Fruit fly (Drosophila melanogaster) whole organism, embryonic: ENCODE data around the gene CG43880.

ENCODE experiments used
- CG10959 ChIP-seq: fragments of 200-800 bp; sonication (Bioruptor generic); IDR thresholded peaks from 2 replicates; pipeline ENCODE4 v1.3.6; 2022; ENCODE audit warnings: missing biosample characterization, missing genetic modification characterization
- CG11093 ChIP-seq: fragments of 200-800 bp; sonication (Bioruptor generic); IDR thresholded peaks from 3 replicates; pipeline ENCODE4 v1.3.6; 2022; ENCODE audit warnings: missing biosample characterization, missing genetic modification characterization
- CG12744 ChIP-seq: fragments of 200-800 bp; sonication (Bioruptor generic); optimal IDR thresholded peaks from 2 replicates; lab custom pipeline; 2016; ENCODE audit warnings: missing biosample characterization, missing genetic modification characterization
- CG13296 ChIP-seq: fragments of 200-800 bp; sonication (Bioruptor generic); optimal IDR thresholded peaks from 3 replicates; lab custom pipeline; 2018; ENCODE audit warnings: missing biosample characterization, mild to moderate bottlenecking, missing genetic modification characterization
- CG14710 ChIP-seq: fragments of 200-800 bp; sonication (Bioruptor generic); optimal IDR thresholded peaks from 3 replicates; lab custom pipeline; 2019; ENCODE audit warnings: missing biosample characterization, mild to moderate bottlenecking, missing genetic modification characterization, moderate library complexity
- CG15514 ChIP-seq: fragments of 200-800 bp; sonication (Bioruptor generic); optimal IDR thresholded peaks from 3 replicates; lab custom pipeline; 2017; ENCODE audit warnings: missing biosample characterization, missing genetic modification characterization, mild to moderate bottlenecking, moderate library complexity, missing genetic modification reagents
- CG18011 ChIP-seq: fragments of 200-800 bp; sonication (Bioruptor generic); optimal IDR thresholded peaks from 2 replicates; lab custom pipeline; 2017; ENCODE audit warnings: missing biosample characterization, missing genetic modification characterization, mild to moderate bottlenecking, moderate library complexity, missing genotype
- CG18476 ChIP-seq: fragments of 200-800 bp; sonication (Bioruptor generic); optimal IDR thresholded peaks from 2 replicates; lab custom pipeline; 2016; ENCODE audit warnings: missing biosample characterization, mild to moderate bottlenecking, missing genetic modification characterization
- CG2889 ChIP-seq: fragments of 200-800 bp; sonication (Bioruptor generic); IDR thresholded peaks from 3 replicates; pipeline ENCODE4 v1.3.6; 2022; ENCODE audit warnings: missing biosample characterization, missing genetic modification characterization
- CG3065 ChIP-seq: fragments of 200-800 bp; sonication (Bioruptor generic); optimal IDR thresholded peaks from 2 replicates; lab custom pipeline; 2016; ENCODE audit warnings: missing biosample characterization, missing genetic modification characterization
- CG34224 ChIP-seq: fragments of 200-800 bp; sonication (Bioruptor generic); IDR thresholded peaks from 3 replicates; pipeline ENCODE4 v1.3.6; 2022; ENCODE audit warnings: missing biosample characterization, missing genetic modification characterization; ENCODE audit not compliant: partially characterized antibody
- CG6791 ChIP-seq: fragments of 200-800 bp; sonication (Bioruptor generic); IDR thresholded peaks from 3 replicates; pipeline ENCODE4 v1.3.6; 2022; ENCODE audit warnings: missing biosample characterization, missing genetic modification characterization; ENCODE audit not compliant: partially characterized antibody
- CG7987 ChIP-seq: fragments of 200-800 bp; sonication (Bioruptor generic); optimal IDR thresholded peaks from 2 replicates; lab custom pipeline; 2018; ENCODE audit warnings: missing biosample characterization, mild to moderate bottlenecking, missing genetic modification characterization, moderate library complexity
- CG9727 ChIP-seq: fragments of 200-800 bp; sonication (Bioruptor generic); optimal IDR thresholded peaks from 3 replicates; lab custom pipeline; 2017; ENCODE audit warnings: missing biosample characterization, mild to moderate bottlenecking, missing genetic modification characterization
- CG9797 ChIP-seq: fragments of 200-800 bp; sonication (Bioruptor generic); optimal IDR thresholded peaks from 3 replicates; lab custom pipeline; 2018; ENCODE audit warnings: missing biosample characterization, mild to moderate bottlenecking, missing genetic modification characterization
- Drgx ChIP-seq: fragments of 200-800 bp; sonication (Bioruptor generic); IDR thresholded peaks from 2 replicates; pipeline ENCODE4 v1.3.6; 2022; ENCODE audit warnings: missing biosample characterization, missing genetic modification characterization
- Ets65A ChIP-seq: fragments of 200-800 bp; sonication (Bioruptor generic); peaks from one replicate; lab custom pipeline; 2016; ENCODE audit warnings: missing biosample characterization, missing genetic modification characterization
- GATAe ChIP-seq: fragments of 200-800 bp; sonication (Bioruptor generic); conservative IDR thresholded peaks from 2 replicates; pipeline ENCODE4 v1.3.6; 2022; ENCODE audit warnings: missing biosample characterization, missing genetic modification characterization
- H2.0 ChIP-seq: fragments of 200-800 bp; sonication (Bioruptor generic); IDR thresholded peaks from 2 replicates; pipeline ENCODE4 v1.3.6; 2022; ENCODE audit warnings: missing biosample characterization, missing genetic modification characterization
- Hey ChIP-seq: fragments of 200-800 bp; sonication (Bioruptor generic); optimal IDR thresholded peaks from 3 replicates; lab custom pipeline; 2018; ENCODE audit warnings: missing biosample characterization, mild to moderate bottlenecking, missing genetic modification characterization
- Oli ChIP-seq: fragments of 200-800 bp; sonication (Bioruptor generic); optimal IDR thresholded peaks from 2 replicates; lab custom pipeline; 2018; ENCODE audit warnings: missing biosample characterization, mild to moderate bottlenecking, missing genetic modification characterization, moderate library complexity
- Tbp ChIP-seq: fragments of >200 bp; optimal IDR thresholded peaks from 2 replicates; lab custom pipeline; 2018; ENCODE audit warnings: missing biosample characterization, missing genetic modification characterization
- Usf ChIP-seq: fragments of 200-800 bp; sonication (Bioruptor generic); optimal IDR thresholded peaks from 2 replicates; lab custom pipeline; 2017; ENCODE audit warnings: missing genotype, missing biosample characterization, missing genetic modification characterization
- Vsx1 ChIP-seq: fragments of 200-800 bp; sonication (Bioruptor generic); optimal IDR thresholded peaks from 2 replicates; lab custom pipeline; 2017; ENCODE audit warnings: missing biosample characterization, mild to moderate bottlenecking, missing genetic modification characterization, missing genetic modification reagents
- al ChIP-seq: fragments of 200-800 bp; sonication (Bioruptor generic); IDR thresholded peaks from 2 replicates; pipeline ENCODE4 v1.3.6; 2022; ENCODE audit warnings: missing biosample characterization, missing genetic modification characterization
- ash1 ChIP-seq: fragments of 200-800 bp; sonication (Bioruptor generic); optimal IDR thresholded peaks from 2 replicates; lab custom pipeline; 2018; ENCODE audit warnings: missing biosample characterization, mild to moderate bottlenecking, missing genetic modification characterization
- az2 ChIP-seq: fragments of 200-800 bp; sonication (Bioruptor generic); optimal IDR thresholded peaks from 3 replicates; lab custom pipeline; 2016; ENCODE audit warnings: missing biosample characterization, missing genetic modification characterization
- bab2 ChIP-seq: fragments of 200-800 bp; sonication (Bioruptor generic); optimal IDR thresholded peaks from 2 replicates; lab custom pipeline; 2016; ENCODE audit warnings: missing biosample characterization, missing genetic modification characterization
- cas ChIP-seq: fragments of 200-800 bp; sonication (Bioruptor generic); IDR thresholded peaks from 2 replicates; pipeline ENCODE4 v1.3.6; 2022; ENCODE audit warnings: missing biosample characterization, missing genetic modification characterization
- caup ChIP-seq: fragments of 200-800 bp; sonication (Bioruptor generic); optimal IDR thresholded peaks from 3 replicates; lab custom pipeline; 2017; ENCODE audit warnings: missing biosample characterization, mild to moderate bottlenecking, missing genetic modification characterization, moderate library complexity; ENCODE audit not compliant: severe bottlenecking
- da ChIP-seq: fragments of 200-800 bp; sonication (Bioruptor generic); optimal IDR thresholded peaks from 2 replicates; lab custom pipeline; 2016; ENCODE audit warnings: missing biosample characterization, missing genetic modification characterization
- disco-r ChIP-seq: fragments of 200-800 bp; sonication (Bioruptor generic); optimal IDR thresholded peaks from 2 replicates; lab custom pipeline; 2016; ENCODE audit warnings: missing biosample characterization, missing genetic modification characterization
- exex ChIP-seq: fragments of 200-800 bp; sonication (Bioruptor generic); optimal IDR thresholded peaks from 4 replicates; lab custom pipeline; 2018; ENCODE audit warnings: missing biosample characterization, mild to moderate bottlenecking, missing genetic modification characterization, moderate library complexity
- gce ChIP-seq: fragments of 200-800 bp; sonication (Bioruptor generic); IDR thresholded peaks from 3 replicates; pipeline ENCODE4 v1.3.6; 2022; ENCODE audit warnings: missing biosample characterization, missing genetic modification characterization
- hbn ChIP-seq: fragments of 200-800 bp; sonication (Bioruptor generic); IDR thresholded peaks from 2 replicates; pipeline ENCODE4 v1.3.6; 2022; ENCODE audit warnings: missing biosample characterization, missing genetic modification characterization; ENCODE audit not compliant: partially characterized antibody
- hth ChIP-seq: fragments of >200 bp; optimal IDR thresholded peaks from 2 replicates; lab custom pipeline; 2017; ENCODE audit warnings: inconsistent platforms
- inv ChIP-seq: fragments of 200-800 bp; sonication (Bioruptor generic); IDR thresholded peaks from 2 replicates; pipeline ENCODE4 v1.3.6; 2022; ENCODE audit warnings: missing biosample characterization, missing genetic modification characterization; ENCODE audit not compliant: partially characterized antibody
- jing ChIP-seq: fragments of 200-800 bp; sonication (Bioruptor generic); optimal IDR thresholded peaks from 2 replicates; lab custom pipeline; 2018; ENCODE audit warnings: missing biosample characterization, mild to moderate bottlenecking, missing genetic modification characterization
- otp ChIP-seq: fragments of 200-800 bp; sonication (Bioruptor generic); IDR thresholded peaks from 3 replicates; pipeline ENCODE4, ENCODE4 v1.3.6; 2022; ENCODE audit warnings: missing biosample characterization, missing genetic modification characterization
- p53 ChIP-seq: fragments of 200-800 bp; sonication (Bioruptor generic); optimal IDR thresholded peaks from 2 replicates; lab custom pipeline; 2016; ENCODE audit warnings: missing biosample characterization, missing genetic modification characterization
- pan ChIP-seq, 4 experiments: fragments of >200 bp in 3 of 4; fragments of 200-800 bp in 1 of 4; sonication (Bioruptor generic) in 1 of 4; optimal IDR thresholded peaks in 3 of 4; IDR thresholded peaks in 1 of 4; 2 replicates each; pipeline versions ENCODE4 v1.3.6 to Lab custom; 2017 to 2022; ENCODE audit warnings: missing biosample characterization in 2 of 4, missing genetic modification characterization in 2 of 4, mixed read lengths in 1 of 4
- phol ChIP-seq: fragments of 200-800 bp; sonication (Bioruptor generic); optimal IDR thresholded peaks from 3 replicates; lab custom pipeline; 2018; ENCODE audit warnings: missing biosample characterization, mild to moderate bottlenecking, missing genetic modification characterization, moderate library complexity
- pita ChIP-seq: fragments of 200-800 bp; sonication (Bioruptor generic); optimal IDR thresholded peaks from 2 replicates; lab custom pipeline; 2017; ENCODE audit warnings: missing biosample characterization, mild to moderate bottlenecking, missing genetic modification characterization
- repo ChIP-seq: fragments of 200-800 bp; sonication (Bioruptor generic); optimal IDR thresholded peaks from 2 replicates; lab custom pipeline; 2016; ENCODE audit warnings: missing biosample characterization, missing genetic modification characterization
- sens ChIP-seq: fragments of 200-800 bp; sonication (Bioruptor generic); peaks from one replicate; lab custom pipeline; 2016; ENCODE audit warnings: missing biosample characterization, missing genetic modification characterization
- shn ChIP-seq: fragments of 200-800 bp; sonication (Bioruptor generic); optimal IDR thresholded peaks from 3 replicates; lab custom pipeline; 2016; ENCODE audit warnings: missing biosample characterization, missing genetic modification characterization
- slp2 ChIP-seq: fragments of 200-800 bp; sonication (Bioruptor generic); optimal IDR thresholded peaks from 2 replicates; lab custom pipeline; 2016; ENCODE audit warnings: missing biosample characterization, missing genetic modification characterization
- trh ChIP-seq: fragments of 200-800 bp; sonication (Bioruptor generic); optimal IDR thresholded peaks from 2 replicates; lab custom pipeline; 2016; ENCODE audit warnings: missing biosample characterization, missing genetic modification characterization
- tx ChIP-seq: fragments of 200-800 bp; sonication (Bioruptor generic); optimal IDR thresholded peaks from 2 replicates; lab custom pipeline; 2016; ENCODE audit warnings: missing biosample characterization, missing genetic modification characterization
- unpg ChIP-seq: fragments of 200-800 bp; sonication (Bioruptor generic); optimal IDR thresholded peaks from 3 replicates; lab custom pipeline; 2018; ENCODE audit warnings: missing biosample characterization, mild to moderate bottlenecking, missing genetic modification characterization, moderate library complexity
- zfh1 ChIP-seq: fragments of 200-800 bp; sonication (Bioruptor generic); IDR thresholded peaks from 3 replicates; pipeline ENCODE4 v1.3.6; 2022; ENCODE audit warnings: missing biosample characterization, missing genetic modification characterization

Gene CG43880

dm6 chr3L:7963549-7963948 lies 17.4 kb upstream of the CG43880 start (continued):
- no peak for TF ChIP-seq Tbp
- no peak for TF ChIP-seq CG18476 (GFP tag; lab: Kevin White, UChicago)
- no peak for TF ChIP-seq pan (optimal IDR thresholded peaks at IDR 0.05; lab: Kevin White, UChicago)
- TF ChIP-seq pan (GFP tag; optimal IDR thresholded peaks at IDR 0.05 in 1 of 2, IDR thresholded peaks at IDR 0.05 in 1 of 2) = peak in 1 of 2 experiments; percentile 10
- TF ChIP-seq gce (GFP tag; lab: Robert Waterston, UW) = no peak
- peak; percentile 6 for TF ChIP-seq az2 (GFP tag; lab: Kevin White, UChicago)
- no peak for TF ChIP-seq CG13296 (GFP tag; lab: Kevin White, UChicago)
- TF ChIP-seq CG12744 (GFP tag; lab: Kevin White, UChicago) = no peak
- TF ChIP-seq Hey (tag; lab: Kevin White, UChicago) = no peak
- no peak for TF ChIP-seq p53 (GFP tag; lab: Kevin White, UChicago)
- TF ChIP-seq CG34224 (GFP tag; lab: Robert Waterston, UW) = no peak
- TF ChIP-seq inv (GFP tag; lab: Robert Waterston, UW) = no peak
- TF ChIP-seq cas = no peak
- no peak for TF ChIP-seq al (GFP tag; lab: Robert Waterston, UW)
- no peak for TF ChIP-seq da
- TF ChIP-seq GATAe (GFP tag; lab: Robert Waterston, UW) = no peak
- no peak for TF ChIP-seq pita (GFP tag; lab: Kevin White, UChicago)
- no peak for TF ChIP-seq H2.0 (GFP tag; lab: Robert Waterston, UW)
- TF ChIP-seq Usf (GFP tag; lab: Kevin White, UChicago) = no peak
- TF ChIP-seq CG14710 (tag; lab: Kevin White, UChicago) = peak; percentile 7
- TF ChIP-seq CG18011 (GFP tag; lab: Kevin White, UChicago) = no peak
- TF ChIP-seq CG2889 (GFP tag; lab: Robert Waterston, UW) = no peak
- TF ChIP-seq CG11093 (GFP tag; lab: Robert Waterston, UW) = no peak
- TF ChIP-seq Oli (tag; lab: Kevin White, UChicago) = peak; percentile 17
- no peak for TF ChIP-seq slp2
- TF ChIP-seq CG9727 (GFP tag; lab: Kevin White, UChicago) = peak; percentile 31
- no peak for TF ChIP-seq CG7987
- TF ChIP-seq CG15514 = no peak
- TF ChIP-seq jing (GFP tag; lab: Kevin White, UChicago) = no peak
- TF ChIP-seq repo (GFP tag; lab: Kevin White, UChicago) = no peak
- TF ChIP-seq CG6791 = no peak
- TF ChIP-seq otp (GFP tag; lab: Robert Waterston, UW) = 0 out of 3 replicates have a peak, but pooled peaks have one; percentile 31
- TF ChIP-seq CG9797 (GFP tag; lab: Kevin White, UChicago) = no peak
- no peak for TF ChIP-seq disco-r (GFP tag; lab: Kevin White, UChicago)
- TF ChIP-seq hbn (GFP tag; lab: Robert Waterston, UW) = no peak
- peak; percentile 88 for TF ChIP-seq Ets65A (GFP tag; lab: Kevin White, UChicago)
- TF ChIP-seq trh (GFP tag; lab: Kevin White, UChicago) = no peak
- 0 out of 2 replicates have a peak, but pooled peaks have one; percentile 15 for TF ChIP-seq CG10959 (GFP tag; lab: Robert Waterston, UW)
- TF ChIP-seq hth (lab: Kevin White, UChicago) = no peak
- TF ChIP-seq Drgx (GFP tag; lab: Robert Waterston, UW) = no peak
- peak; percentile 6 for TF ChIP-seq unpg (GFP tag; lab: Kevin White, UChicago)
- no peak for TF ChIP-seq caup (GFP tag; lab: Kevin White, UChicago)
- TF ChIP-seq zfh1 = 0 out of 3 replicates have a peak, but pooled peaks have one; percentile 50
- no peak for TF ChIP-seq ash1 (GFP tag; lab: Kevin White, UChicago)
- peak; percentile 23 for TF ChIP-seq bab2 (GFP tag; lab: Kevin White, UChicago)
- no peak for TF ChIP-seq Vsx1 (GFP tag; lab: Kevin White, UChicago)
- no peak for TF ChIP-seq tx
- TF ChIP-seq shn (GFP tag; lab: Kevin White, UChicago) = no peak
- peak; percentile 7 for TF ChIP-seq phol (tag; lab: Kevin White, UChicago)
- no peak for TF ChIP-seq exex (tag; lab: Kevin White, UChicago)
- TF ChIP-seq sens (GFP tag; lab: Kevin White, UChicago) = peak; percentile 66
- TF ChIP-seq CG3065 (GFP tag; lab: Kevin White, UChicago) = no peak
